Worm (Caenorhabditis elegans): ENCODE data around the gene K05F1.10.
A peak's percentile ranks its signal among the peaks of the same experiment; 100 is the strongest.

DNA sequence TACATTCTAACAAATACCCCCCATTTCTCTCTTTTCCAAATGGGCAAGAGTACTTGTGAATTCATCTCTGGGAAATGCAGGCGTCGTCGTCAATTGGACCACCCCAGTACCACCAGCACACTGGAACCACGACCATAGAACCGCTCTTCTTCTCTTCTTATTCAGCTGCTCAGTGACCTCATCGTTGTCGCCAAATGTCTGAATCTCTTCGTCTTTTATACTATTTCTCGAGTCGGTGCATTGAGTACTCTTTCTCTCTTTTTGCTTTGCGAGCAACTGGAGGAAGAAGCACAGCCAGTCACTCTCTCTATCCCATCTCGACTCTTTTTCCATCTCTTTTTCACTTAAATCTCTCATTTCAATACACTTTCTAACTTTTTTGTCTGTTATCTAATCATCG is 25.4 kb downstream of the K05F1.10 start:
- TF ChIP-seq him-1 (tag; optimal IDR thresholded peaks at IDR 0.05), result peak; percentile 75
- no peak for TF ChIP-seq dao-5 (tag; optimal IDR thresholded peaks at IDR 0.05)
- TF ChIP-seq W03F9.2 (tag; optimal IDR thresholded peaks at IDR 0.05), result no peak
